Worm (Caenorhabditis elegans): ENCODE measurements around the gene ttr-41.

The ttr-41 gene

ce11 chrII:4728687-4729086 is 1.0 kb upstream of the ttr-41 start (continued):
- TF ChIP-seq nhr-19 (GFP tag; conservative IDR thresholded peaks at IDR 0.05) (no peak), C34B4.2 (tag; optimal IDR thresholded peaks at IDR 0.05) (no peak), rnt-1 (tag; optimal IDR thresholded peaks at IDR 0.05) (peak; percentile 44), mep-1 (tag; optimal IDR thresholded peaks at IDR 0.05) (peak; percentile 3), vab-15 (tag; optimal IDR thresholded peaks at IDR 0.05) (no peak), nhr-71 (tag; optimal IDR thresholded peaks at IDR 0.05) (peak; percentile 55), lsy-2 (tag; optimal IDR thresholded peaks at IDR 0.05) (peak in 1 of 2 experiments; percentile 38), ztf-11 (tag; optimal IDR thresholded peaks at IDR 0.05) (no peak), mef-2 (tag; optimal IDR thresholded peaks at IDR 0.05) (no peak), mab-9 (GFP tag; IDR thresholded peaks at IDR 0.05) (no peak), C04F5.9 (tag; optimal IDR thresholded peaks at IDR 0.05) (no peak)

ce11 chrII:4726750-4727384 is 802 bp downstream of the ttr-41 start:
- no peak for TF ChIP-seq ztf-11 (tag; optimal IDR thresholded peaks at IDR 0.05)
- no peak for TF ChIP-seq nhr-237 (tag; optimal IDR thresholded peaks at IDR 0.05)
- no peak for TF ChIP-seq nhr-76 (tag; optimal IDR thresholded peaks at IDR 0.05)
- TF ChIP-seq ceh-63 (GFP tag; optimal IDR thresholded peaks at IDR 0.05), result no peak
- no peak for TF ChIP-seq unc-30 (tag; optimal IDR thresholded peaks at IDR 0.05)
- TF ChIP-seq C16A3.4 (tag; optimal IDR thresholded peaks at IDR 0.05), result no peak
- no peak for TF ChIP-seq lin-35 (GFP tag; optimal IDR thresholded peaks at IDR 0.05)
- peak; percentile 10 for TF ChIP-seq ama-1 (optimal IDR thresholded peaks at IDR 0.05)
- TF ChIP-seq elt-2 (tag; optimal IDR thresholded peaks at IDR 0.05), result peak; percentile 35
- no peak for TF ChIP-seq Y116A8C.19 (tag; optimal IDR thresholded peaks at IDR 0.05; ENCODE audit: borderline replicate concordance)

ce11 chrII:4726120-4726519 is 1.5 kb downstream of the ttr-41 start, which contains the start of gene F10G7.10:
TSS of gene F10G7.10 (minus strand) at chrII:4726264.
- no peak for TF ChIP-seq C04F5.9 (tag; optimal IDR thresholded peaks at IDR 0.05)
- TF ChIP-seq dpl-1 (GFP tag; optimal IDR thresholded peaks at IDR 0.05), result peak in 1 of 3 experiments; percentile 4
- peak; percentile 15 for TF ChIP-seq mep-1 (tag; optimal IDR thresholded peaks at IDR 0.05)
- peak in 1 of 2 experiments; percentile 19 for TF ChIP-seq mdl-1 (tag; optimal IDR thresholded peaks at IDR 0.05)
- TF ChIP-seq lin-14 (GFP tag; optimal IDR thresholded peaks at IDR 0.05), result peak; percentile 56
- no peak for TF ChIP-seq nhr-19 (GFP tag; conservative IDR thresholded peaks at IDR 0.05)

ce11 chrII:4715676-4716075 is 12.0 kb downstream of the ttr-41 start, which contains the start of gene F41C3.8:
TSS of gene F41C3.8 (plus strand) at chrII:4716046.
- peak; percentile 33 for TF ChIP-seq elt-2 (tag; optimal IDR thresholded peaks at IDR 0.05)
- TF ChIP-seq lin-35 (GFP tag; optimal IDR thresholded peaks at IDR 0.05), result peak in 1 of 2 experiments; percentile 21
- TF ChIP-seq unc-98 (GFP tag; IDR thresholded peaks at IDR 0.05), result no peak

- TF ChIP-seq isw-1 (GFP tag; IDR thresholded peaks at IDR 0.05) (no peak), hlh-17 (GFP tag; optimal IDR thresholded peaks at IDR 0.05; ENCODE audit: borderline replicate concordance) (no peak), Y116A8C.19 (tag; optimal IDR thresholded peaks at IDR 0.05; ENCODE audit: borderline replicate concordance) (no peak), fkh-10 (GFP tag; optimal IDR thresholded peaks at IDR 0.05) (no peak), elt-3 (tag; optimal IDR thresholded peaks at IDR 0.05) (no peak), sptf-1 (tag; optimal IDR thresholded peaks at IDR 0.05) (no peak), lin-13 (GFP tag; optimal IDR thresholded peaks at IDR 0.05) (no peak), nhr-11 (tag; optimal IDR thresholded peaks at IDR 0.05) (no peak), zip-4 (GFP tag; optimal IDR thresholded peaks at IDR 0.05) (no peak), ces-1 (GFP tag; optimal IDR thresholded peaks at IDR 0.05) (no peak), fkh-4 (tag; optimal IDR thresholded peaks at IDR 0.05; ENCODE audit: borderline replicate concordance) (no peak), unc-98 (GFP tag; IDR thresholded peaks at IDR 0.05) (no peak), lin-15B (tag; optimal IDR thresholded peaks at IDR 0.05) (no peak), efl-3 (GFP tag; optimal IDR thresholded peaks at IDR 0.05) (no peak), dsc-1 (tag; optimal IDR thresholded peaks at IDR 0.05) (no peak), C16A3.4 (tag; optimal IDR thresholded peaks at IDR 0.05) (no peak)
These were observed 16.9 kb downstream of the ttr-41 start for ce11 chrII:4710813-4711212.

All from whole organism, L1 larva.